Worm (Caenorhabditis elegans) whole organism, midembryonic: Measurements from ENCODE around the gene pqn-16.

Source experiments
- T22C8.4 ChIP-seq: fragments of 200-800 bp; sonication (Bioruptor generic); IDR thresholded peaks from 2 replicates; pipeline ENCODE4 v1.3.6; 2022; ENCODE audit warnings: missing genetic modification characterization, missing compliant biosample characterization
- cog-1 ChIP-seq: sonication (generic microtip); optimal IDR thresholded peaks from 2 replicates; lab custom pipeline; 2016; ENCODE audit warnings: missing genetic modification characterization, missing compliant biosample characterization
- flt-1 ChIP-seq: fragments of 200-800 bp; sonication (Bioruptor generic); IDR thresholded peaks from 2 replicates; pipeline ENCODE4 v1.3.6; 2022; ENCODE audit warnings: missing genetic modification characterization, missing compliant biosample characterization
- klf-2 ChIP-seq: fragments of 200-800 bp; sonication (Bioruptor generic); conservative IDR thresholded peaks from 2 replicates; pipeline ENCODE4 v1.3.6; 2022; ENCODE audit warnings: missing genetic modification reagents, missing genetic modification characterization, missing compliant biosample characterization
- med-1 ChIP-seq: sonication (generic microtip); optimal IDR thresholded peaks from 2 replicates; lab custom pipeline; 2017; ENCODE audit warnings: missing genetic modification characterization, mild to moderate bottlenecking, missing compliant biosample characterization, antibody characterized with exemption, missing genetic modification reagents; ENCODE audit not compliant: insufficient read depth
- ref-1 ChIP-seq: fragments of 200-800 bp; sonication (Bioruptor generic); conservative IDR thresholded peaks from 2 replicates; pipeline ENCODE4 v1.3.6; 2022; ENCODE audit warnings: missing genetic modification reagents, missing genetic modification characterization, missing compliant biosample characterization
- tab-1 ChIP-seq: fragments of 200-800 bp; sonication (Bioruptor generic); IDR thresholded peaks from 2 replicates; pipeline ENCODE4 v1.3.6; 2022; ENCODE audit warnings: missing genetic modification characterization, missing compliant biosample characterization
- ztf-23 ChIP-seq: fragments of 200-800 bp; sonication (Bioruptor generic); IDR thresholded peaks from 2 replicates; pipeline ENCODE4 v1.3.6; 2022; ENCODE audit warnings: missing genetic modification reagents, missing genetic modification characterization, missing compliant biosample characterization
- ztf-29 ChIP-seq: fragments of 200-800 bp; sonication (Bioruptor generic); IDR thresholded peaks from 2 replicates; pipeline ENCODE4 v1.3.6; 2022; ENCODE audit warnings: missing genetic modification reagents, missing genetic modification characterization, missing compliant biosample characterization

pqn-16 gene

ce11 chrV:9172989-9173388 is 900 bp upstream of the pqn-16 start, which contains the start of gene gad-3:
Gene gad-3 (minus strand): TSS chrV:9173005.
- TF ChIP-seq tab-1 (GFP tag; lab: Robert Waterston, UW), result no peak
- TF ChIP-seq T22C8.4, result no peak
- no peak for TF ChIP-seq ref-1
- no peak for TF ChIP-seq flt-1 (GFP tag; lab: Robert Waterston, UW)
- TF ChIP-seq cog-1 (tag; lab: Kevin White, UChicago), result no peak
- TF ChIP-seq ztf-29, result no peak
- TF ChIP-seq ztf-23 (GFP tag; lab: Robert Waterston, UW), result no peak
- no peak for TF ChIP-seq klf-2 (GFP tag; lab: Robert Waterston, UW)
- no peak for TF ChIP-seq med-1 (GFP tag; lab: Kevin White, UChicago)

ce11 chrV:9175218-9175837 is 1.4 kb downstream of the pqn-16 start, which contains the start of gene spas-1:
Gene spas-1 (plus strand): TSS chrV:9175789.
- TF ChIP-seq ztf-23 (GFP tag; lab: Robert Waterston, UW), result peak; percentile 72; the same call in 1 of the 2 replicates
- TF ChIP-seq klf-2 (GFP tag; lab: Robert Waterston, UW), result no peak
- no peak for TF ChIP-seq ztf-29
- peak; percentile 6 for TF ChIP-seq med-1 (GFP tag; lab: Kevin White, UChicago)
- no peak for TF ChIP-seq ref-1
- peak; percentile 68 for TF ChIP-seq cog-1 (tag; lab: Kevin White, UChicago)
- TF ChIP-seq flt-1 (GFP tag; lab: Robert Waterston, UW), result no peak; the same call in 1 of the 2 replicates
- peak; percentile 78 for TF ChIP-seq T22C8.4
- peak; percentile 78 for TF ChIP-seq tab-1 (GFP tag; lab: Robert Waterston, UW)

DNA sequence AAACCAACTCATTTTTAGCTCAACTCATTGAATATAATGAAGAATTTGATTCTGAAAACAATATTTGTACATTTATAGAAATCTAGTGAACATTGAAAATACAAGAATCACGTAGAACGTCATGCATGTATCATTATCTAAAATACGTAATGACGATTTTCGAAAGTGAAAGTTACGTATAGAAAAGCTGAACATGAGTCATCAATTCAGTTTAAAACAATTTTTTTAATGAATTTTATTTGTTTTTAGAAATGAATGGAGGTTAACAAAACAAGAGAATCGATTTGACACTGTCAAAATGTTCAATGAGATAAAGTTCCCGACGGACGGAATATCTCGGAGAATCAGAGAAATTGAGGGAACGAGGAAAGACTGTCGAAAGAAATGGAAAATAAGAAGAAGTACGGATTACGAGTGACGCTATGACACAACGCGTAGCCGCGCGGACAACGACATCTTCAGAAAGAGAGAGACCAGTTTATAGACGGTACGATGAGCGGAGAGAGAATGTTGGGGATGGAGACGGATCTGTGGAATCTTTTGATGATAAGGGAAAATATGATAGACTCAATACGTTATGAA is 7.9 kb downstream of the pqn-16 start, which contains the start of gene ptr-1:
TSS of gene ptr-1 (minus strand) at position 51 of the 582 bp plus-strand sequence.
- TF ChIP-seq ref-1 (no peak), cog-1 (tag; lab: Kevin White, UChicago) (no peak), klf-2 (GFP tag; lab: Robert Waterston, UW) (no peak), ztf-29 (no peak), tab-1 (GFP tag; lab: Robert Waterston, UW) (no peak), T22C8.4 (no peak), flt-1 (GFP tag; lab: Robert Waterston, UW) (no peak), ztf-23 (GFP tag; lab: Robert Waterston, UW) (no peak), med-1 (GFP tag; lab: Kevin White, UChicago) (no peak)

DNA sequence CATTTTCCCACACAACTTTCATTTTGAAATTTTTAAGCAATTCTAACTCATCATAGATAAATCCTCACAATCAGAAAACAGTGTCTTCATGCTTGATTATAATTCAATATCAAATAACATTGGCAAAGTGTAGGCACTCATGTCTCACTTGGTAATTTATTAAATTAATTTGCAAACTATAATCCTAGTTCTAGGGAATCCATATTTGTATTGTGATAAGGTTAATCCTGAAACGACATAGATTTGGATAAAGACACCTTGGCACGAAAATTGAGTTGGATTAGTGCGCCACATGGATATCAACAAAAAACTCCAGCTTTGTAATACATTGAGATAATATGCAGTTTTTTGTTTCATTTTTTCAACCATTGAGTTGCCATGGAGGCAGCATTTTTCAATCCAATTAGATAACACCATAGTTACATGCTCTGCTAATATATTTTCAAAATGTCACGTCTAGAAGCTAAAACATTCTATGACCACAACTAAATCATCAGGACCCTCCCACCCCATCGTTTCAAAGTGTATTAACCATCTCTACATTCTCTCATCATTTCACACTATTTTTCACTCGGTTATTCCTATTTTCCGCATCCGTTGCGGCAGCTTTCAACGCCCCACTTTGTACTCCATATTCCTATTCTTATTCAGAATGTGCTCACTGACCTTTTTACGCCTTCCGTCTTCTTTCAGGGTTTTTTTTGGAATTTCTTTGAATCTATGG is 10.0 kb downstream of the pqn-16 start:
- TF ChIP-seq ztf-29 (no peak), T22C8.4 (no peak), tab-1 (GFP tag; lab: Robert Waterston, UW) (no peak), ref-1 (no peak), med-1 (GFP tag; lab: Kevin White, UChicago) (no peak), flt-1 (GFP tag; lab: Robert Waterston, UW) (no peak), klf-2 (GFP tag; lab: Robert Waterston, UW) (no peak), ztf-23 (GFP tag; lab: Robert Waterston, UW) (no peak), cog-1 (tag; lab: Kevin White, UChicago) (no peak)

DNA sequence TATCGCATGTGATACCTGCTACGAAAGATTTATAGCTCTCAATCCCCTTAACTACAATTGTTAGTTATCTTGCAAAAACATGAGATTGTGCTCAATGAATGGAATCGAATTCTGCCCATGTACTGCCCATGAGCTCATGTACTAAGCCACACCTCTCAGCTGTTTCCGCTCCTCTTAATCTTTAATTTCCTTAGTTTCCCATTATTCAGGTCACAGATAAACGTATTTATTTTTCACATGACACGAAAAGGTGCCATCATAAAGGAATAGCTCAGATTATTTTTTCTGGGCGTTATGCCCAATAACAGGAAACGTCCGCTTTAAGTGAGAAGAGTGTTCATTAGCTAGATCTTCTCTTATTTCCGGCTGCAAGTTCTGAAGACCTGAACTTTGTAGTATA is 12.1 kb downstream of the pqn-16 start:
- TF ChIP-seq ztf-23 (GFP tag; lab: Robert Waterston, UW) (no peak), flt-1 (GFP tag; lab: Robert Waterston, UW) (no peak), med-1 (GFP tag; lab: Kevin White, UChicago) (no peak), ztf-29 (no peak), ref-1 (no peak), klf-2 (GFP tag; lab: Robert Waterston, UW) (no peak), T22C8.4 (no peak), cog-1 (tag; lab: Kevin White, UChicago) (no peak), tab-1 (GFP tag; lab: Robert Waterston, UW) (no peak)

ce11 chrV:9191406-9191805 is 17.5 kb downstream of the pqn-16 start, which contains the start of gene sphr-1:
Gene sphr-1 (plus strand): TSS chrV:9191610.
- TF ChIP-seq ref-1 (no peak), flt-1 (GFP tag; lab: Robert Waterston, UW) (no peak), cog-1 (tag; lab: Kevin White, UChicago) (no peak), klf-2 (GFP tag; lab: Robert Waterston, UW) (no peak), med-1 (GFP tag; lab: Kevin White, UChicago) (no peak), ztf-23 (GFP tag; lab: Robert Waterston, UW) (no peak), T22C8.4 (no peak), ztf-29 (no peak), tab-1 (GFP tag; lab: Robert Waterston, UW) (no peak)

ce11 chrV:9194055-9194454 is 20.2 kb downstream of the pqn-16 start:
- no peak for TF ChIP-seq ref-1
- no peak for TF ChIP-seq med-1 (GFP tag; lab: Kevin White, UChicago)
- TF ChIP-seq ztf-29, result no peak
- TF ChIP-seq tab-1 (GFP tag; lab: Robert Waterston, UW), result no peak
- TF ChIP-seq ztf-23 (GFP tag; lab: Robert Waterston, UW), result no peak
- no peak for TF ChIP-seq klf-2 (GFP tag; lab: Robert Waterston, UW)
- no peak for TF ChIP-seq cog-1 (tag; lab: Kevin White, UChicago)
- no peak for TF ChIP-seq T22C8.4
- TF ChIP-seq flt-1 (GFP tag; lab: Robert Waterston, UW), result no peak

DNA sequence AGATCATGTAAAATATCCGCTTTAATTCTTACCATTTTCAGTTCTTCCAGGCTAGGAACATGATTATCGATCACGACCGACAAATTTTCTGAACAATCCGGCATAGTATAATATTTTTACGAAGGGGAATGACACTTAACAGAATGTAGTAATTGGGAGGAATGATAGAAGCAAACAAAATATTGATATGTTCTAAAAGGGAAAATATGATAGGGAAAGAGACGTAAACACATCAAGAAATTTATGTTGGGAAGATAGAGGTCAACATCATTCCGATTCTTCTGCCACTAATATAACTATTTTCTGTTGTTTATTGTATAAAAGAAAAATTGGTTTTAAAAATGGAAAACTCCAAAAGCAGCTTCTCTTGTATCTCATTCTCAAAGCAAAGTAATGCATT is 23.2 kb downstream of the pqn-16 start, which contains the start of gene C24B5.4:
TSS of gene C24B5.4 (minus strand) at position 206 of the 400 bp plus-strand sequence.
- TF ChIP-seq T22C8.4 (no peak), cog-1 (tag; lab: Kevin White, UChicago) (no peak), med-1 (GFP tag; lab: Kevin White, UChicago) (no peak), flt-1 (GFP tag; lab: Robert Waterston, UW) (no peak), ref-1 (no peak), ztf-23 (GFP tag; lab: Robert Waterston, UW) (no peak), ztf-29 (no peak), klf-2 (GFP tag; lab: Robert Waterston, UW) (no peak), tab-1 (GFP tag; lab: Robert Waterston, UW) (no peak)
